Worm (Caenorhabditis elegans) whole organism, late embryonic: ENCODE measurements around the gene C24D10.6.
A peak's percentile ranks its signal among the peaks of the same experiment; 100 is the strongest.
"Not testable (repeated sequence)": the region's sequence is repeated elsewhere in the genome, so short reads cannot be mapped to it uniquely, and the experiment has no call there.

ENCODE experiments used
- K09A11.1 ChIP-seq: sonication (generic microtip); optimal IDR thresholded peaks from 2 replicates; lab custom pipeline; 2017; ENCODE audit warnings: antibody characterized with exemption, mild to moderate bottlenecking, missing genetic modification characterization, missing compliant biosample characterization; ENCODE audit not compliant: insufficient read depth
- T23F11.4 ChIP-seq: fragments of 200-800 bp; sonication (Bioruptor generic); optimal IDR thresholded peaks from 2 replicates; lab custom pipeline; 2018; ENCODE audit warnings: mild to moderate bottlenecking, missing genetic modification characterization, missing compliant biosample characterization
- Y22D7AL.16 ChIP-seq: sonication (generic microtip); optimal IDR thresholded peaks from 2 replicates; lab custom pipeline; 2016; ENCODE audit warnings: missing genetic modification characterization, missing compliant biosample characterization
- ama-1 ChIP-seq: fragments of 150-350 bp; optimal IDR thresholded peaks from 2 replicates; lab custom pipeline; 2014
- ceh-14 ChIP-seq: sonication (generic microtip); optimal IDR thresholded peaks from 2 replicates; lab custom pipeline; 2016; ENCODE audit warnings: missing genotype, missing genetic modification characterization, missing compliant biosample characterization
- ceh-18 ChIP-seq: sonication (generic microtip); optimal IDR thresholded peaks from 2 replicates; lab custom pipeline; 2016; ENCODE audit warnings: missing genetic modification characterization, missing compliant biosample characterization
- ceh-22 ChIP-seq: sonication (generic microtip); optimal IDR thresholded peaks from 2 replicates; lab custom pipeline; 2017; ENCODE audit warnings: missing biosample characterization, missing genetic modification characterization
- ceh-30 ChIP-seq: fragments of 150-350 bp; optimal IDR thresholded peaks from 2 replicates; lab custom pipeline; 2014; ENCODE audit warnings: missing biosample characterization, missing genetic modification characterization
- ceh-34 ChIP-seq: sonication (generic microtip); optimal IDR thresholded peaks from 2 replicates; lab custom pipeline; 2016; ENCODE audit warnings: mild to moderate bottlenecking, missing genetic modification characterization, missing compliant biosample characterization
- ceh-45 ChIP-seq: fragments of 200-800 bp; sonication (Bioruptor generic); IDR thresholded peaks from 2 replicates; pipeline ENCODE4 v1.3.6; 2022; ENCODE audit warnings: missing genetic modification reagents, missing genetic modification characterization, missing compliant biosample characterization
- ceh-6 ChIP-seq: fragments of 200-800 bp; sonication (Bioruptor generic); optimal IDR thresholded peaks from 2 replicates; lab custom pipeline; 2018; ENCODE audit warnings: mild to moderate bottlenecking, missing genetic modification characterization, missing compliant biosample characterization
- ceh-9 ChIP-seq: sonication (generic microtip); optimal IDR thresholded peaks from 2 replicates; lab custom pipeline; 2016; ENCODE audit warnings: mild to moderate bottlenecking, missing genetic modification characterization, inconsistent platforms, missing compliant biosample characterization
- che-1 ChIP-seq: sonication (generic microtip); optimal IDR thresholded peaks from 2 replicates; lab custom pipeline; 2016; ENCODE audit warnings: mild to moderate bottlenecking, missing genetic modification characterization, missing compliant biosample characterization
- dmd-4 ChIP-seq: sonication (generic microtip); optimal IDR thresholded peaks from 2 replicates; lab custom pipeline; 2016; ENCODE audit warnings: borderline replicate concordance, missing genetic modification characterization, missing compliant biosample characterization
- dve-1 ChIP-seq: sonication (generic microtip); optimal IDR thresholded peaks from 2 replicates; lab custom pipeline; 2017; ENCODE audit warnings: antibody characterized with exemption, mild to moderate bottlenecking, missing genetic modification characterization, missing compliant biosample characterization
- elt-2 ChIP-seq: sonication (generic microtip); optimal IDR thresholded peaks from 2 replicates; lab custom pipeline; 2016; ENCODE audit warnings: missing genetic modification reagents, missing genetic modification characterization, missing compliant biosample characterization
- elt-4 ChIP-seq: sonication (generic microtip); optimal IDR thresholded peaks from 2 replicates; lab custom pipeline; 2016; ENCODE audit warnings: missing genetic modification characterization, missing compliant biosample characterization
- fax-1 ChIP-seq: sonication (generic microtip); optimal IDR thresholded peaks from 2 replicates; lab custom pipeline; 2016; ENCODE audit warnings: missing genotype, missing genetic modification characterization, missing compliant biosample characterization
- hlh-15 ChIP-seq: sonication (generic microtip); optimal IDR thresholded peaks from 2 replicates; lab custom pipeline; 2016; ENCODE audit warnings: missing genetic modification characterization, missing compliant biosample characterization
- hlh-6 ChIP-seq: sonication (generic microtip); optimal IDR thresholded peaks from 2 replicates; lab custom pipeline; 2016; ENCODE audit warnings: missing genotype, missing genetic modification characterization, missing compliant biosample characterization
- nfya-1 ChIP-seq: sonication (generic microtip); optimal IDR thresholded peaks from 2 replicates; lab custom pipeline; 2017; ENCODE audit warnings: missing genetic modification characterization, mild to moderate bottlenecking, missing compliant biosample characterization, antibody characterized with exemption, moderate library complexity
- pha-2 ChIP-seq: sonication (generic microtip); optimal IDR thresholded peaks from 2 replicates; lab custom pipeline; 2017; ENCODE audit warnings: mild to moderate bottlenecking, missing genetic modification characterization, missing compliant biosample characterization
- pha-4 ChIP-seq: fragments of 150-350 bp; optimal IDR thresholded peaks from 2 replicates; lab custom pipeline; 2018; ENCODE audit warnings: missing biosample characterization, missing genetic modification reagents, missing genetic modification characterization
- pqm-1 ChIP-seq: sonication (generic microtip); optimal IDR thresholded peaks from 2 replicates; lab custom pipeline; 2016; ENCODE audit warnings: missing genetic modification characterization, missing compliant biosample characterization
- rnt-1 ChIP-seq: sonication (generic microtip); optimal IDR thresholded peaks from 2 replicates; lab custom pipeline; 2016; ENCODE audit warnings: missing genetic modification characterization, missing compliant biosample characterization
- sox-4 ChIP-seq: sonication (generic microtip); optimal IDR thresholded peaks from 2 replicates; lab custom pipeline; 2017; ENCODE audit warnings: mild to moderate bottlenecking, missing genetic modification characterization, inconsistent platforms, missing compliant biosample characterization
- tbx-2 ChIP-seq: sonication (generic microtip); optimal IDR thresholded peaks from 2 replicates; lab custom pipeline; 2016; ENCODE audit warnings: missing genetic modification characterization, missing compliant biosample characterization
- tbx-7 ChIP-seq: sonication (generic microtip); optimal IDR thresholded peaks from 2 replicates; lab custom pipeline; 2016; ENCODE audit warnings: missing genotype, missing genetic modification characterization, missing compliant biosample characterization
- unc-3 ChIP-seq, 2 experiments: fragments of 200-800 bp in 1 of 2; sonication (Bioruptor generic) in 1 of 2; sonication (generic microtip) in 1 of 2; conservative IDR thresholded peaks in 1 of 2; optimal IDR thresholded peaks in 1 of 2; 2 replicates each; pipeline versions ENCODE4 v1.3.6 to Lab custom; 2016 to 2022; ENCODE audit warnings: missing compliant biosample characterization in 2 of 2, missing genetic modification characterization in 2 of 2, missing genetic modification reagents in 1 of 2
- unc-86 ChIP-seq: sonication (generic microtip); optimal IDR thresholded peaks from 2 replicates; lab custom pipeline; 2016; ENCODE audit warnings: missing genetic modification characterization, missing compliant biosample characterization

Gene C24D10.6

DNA sequence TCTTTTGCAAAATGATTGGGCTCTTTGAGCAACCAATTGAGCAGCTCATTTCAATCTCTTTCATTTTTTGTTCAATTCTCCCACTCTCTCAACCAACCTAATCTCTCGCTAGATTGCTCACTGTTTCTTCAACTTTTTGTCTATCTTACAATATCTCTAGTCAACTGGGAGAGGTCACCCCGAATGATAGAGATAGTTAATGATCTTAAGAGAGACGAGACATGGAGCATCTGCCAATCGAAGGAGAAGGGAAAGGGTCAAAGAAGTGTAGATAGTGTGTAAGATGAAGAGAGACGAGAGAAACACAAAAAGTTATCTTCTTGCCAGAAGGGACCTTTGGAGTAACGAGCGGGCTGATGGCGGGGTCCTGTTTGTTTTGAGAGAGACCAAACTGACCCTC lies 9.3 kb upstream of the C24D10.6 start (continued):
- TF ChIP-seq pha-2 (tag; lab: Kevin White, UChicago) (no peak), ceh-22 (tag; lab: Kevin White, UChicago) (peak; percentile 7), fax-1 (no peak)

DNA sequence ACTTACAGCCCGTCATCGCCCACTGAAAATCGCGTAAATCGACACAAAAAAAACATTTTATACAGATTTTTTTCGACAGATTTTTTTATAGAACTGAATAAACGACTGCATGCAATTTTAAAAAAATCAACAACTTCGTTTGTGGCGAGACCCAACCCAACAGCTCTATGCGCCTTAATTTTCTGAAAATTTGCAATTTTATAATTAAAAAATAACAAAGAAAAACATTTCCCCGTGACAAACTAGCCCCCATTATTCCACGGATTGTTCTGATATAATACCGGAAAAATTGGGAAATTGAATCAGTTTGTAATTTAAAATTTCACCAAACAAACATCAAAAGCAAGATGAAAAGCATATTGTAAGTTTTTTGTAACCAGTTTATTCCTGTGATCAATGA lies 6.0 kb upstream of the C24D10.6 start, which contains the start of gene ptp-5.1:
Gene ptp-5.1, plus strand, starts transcription at position 301 of the 400 bp plus-strand sequence.
- TF ChIP-seq tbx-2 (tag; lab: Kevin White, UChicago) (no peak), ceh-45 (GFP tag; lab: Robert Waterston, UW) (no peak), ceh-34 (tag; lab: Kevin White, UChicago) (no peak), pha-4 (tag; lab: Kevin White, UChicago) (no peak), ceh-18 (tag; lab: Kevin White, UChicago) (no peak), ceh-14 (tag; lab: Kevin White, UChicago) (no peak), hlh-15 (tag; lab: Kevin White, UChicago) (no peak)

DNA sequence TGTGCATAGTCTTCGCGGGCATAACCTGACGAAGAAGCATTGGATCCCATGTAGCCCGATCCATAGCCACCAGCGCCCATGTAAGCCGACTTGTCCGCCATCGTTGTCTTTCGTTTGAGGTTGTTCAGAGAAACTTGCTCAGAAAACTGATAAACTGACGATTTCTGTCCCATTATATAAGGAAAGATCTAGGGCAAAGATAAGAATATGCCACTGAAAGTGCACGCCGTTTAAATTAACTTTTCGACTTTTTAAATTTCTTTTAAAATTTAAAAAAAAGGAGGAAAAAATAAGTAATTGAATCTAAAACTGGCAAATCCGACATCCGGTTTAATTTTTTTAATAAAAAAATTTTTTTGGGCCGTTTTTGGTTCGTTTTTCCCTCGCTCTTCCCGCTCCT lies 5.6 kb upstream of the C24D10.6 start, which contains the start of gene nspd-6:
Gene nspd-6, minus strand, starts transcription at position 101 of the 400 bp plus-strand sequence.
- not testable (repeated sequence) for TF ChIP-seq ceh-30, tbx-7, dve-1

DNA sequence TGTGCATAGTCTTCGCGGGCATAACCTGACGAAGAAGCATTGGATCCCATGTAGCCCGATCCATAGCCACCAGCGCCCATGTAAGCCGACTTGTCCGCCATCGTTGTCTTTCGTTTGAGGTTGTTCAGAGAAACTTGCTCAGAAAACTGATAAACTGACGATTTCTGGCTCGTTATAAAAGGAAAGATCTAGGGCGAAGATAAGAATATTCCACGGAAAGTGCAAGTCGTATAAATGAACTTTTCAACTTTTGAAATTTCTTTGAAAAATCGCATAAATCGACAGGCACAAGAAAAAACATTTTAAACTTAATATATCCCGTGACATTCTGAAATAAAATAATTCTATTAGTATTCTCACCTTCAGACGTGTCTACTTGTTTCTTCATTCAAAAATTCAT lies 2.9 kb upstream of the C24D10.6 start, which contains the start of the genes nspd-3 and C24D10.2:
Gene nspd-3, minus strand, starts transcription at position 101 of the 400 bp plus-strand sequence.
Gene C24D10.2, plus strand, starts transcription at position 399 of the 400 bp plus-strand sequence.
- TF ChIP-seq sox-4, Y22D7AL.16, tbx-2 (tag; lab: Kevin White, UChicago): not testable (repeated sequence)

DNA sequence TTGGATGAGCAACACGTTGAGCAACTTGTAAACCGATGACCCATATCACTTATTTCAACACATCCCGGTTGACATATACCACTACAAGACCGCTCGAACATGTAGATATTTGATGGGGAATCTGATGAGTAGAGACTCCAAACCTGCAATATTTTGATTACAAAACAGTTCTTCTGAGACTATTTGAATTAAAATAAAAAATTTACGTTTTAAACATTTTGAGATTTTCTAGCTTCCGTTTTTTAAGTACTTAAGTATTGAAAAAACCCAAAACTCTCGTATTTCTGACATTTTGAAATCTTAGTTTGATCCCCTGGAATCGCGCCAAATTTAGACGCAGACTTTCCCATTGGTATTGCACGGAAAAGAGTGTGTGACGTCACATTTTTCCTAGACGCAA lies 2.8 kb downstream of the C24D10.6 start, which contains the start of gene C24D10.49:
Gene C24D10.49, minus strand, starts transcription at position 101 of the 400 bp plus-strand sequence.
- no peak for TF ChIP-seq che-1 (tag; lab: Kevin White, UChicago)
- TF ChIP-seq hlh-6, result no peak

DNA sequence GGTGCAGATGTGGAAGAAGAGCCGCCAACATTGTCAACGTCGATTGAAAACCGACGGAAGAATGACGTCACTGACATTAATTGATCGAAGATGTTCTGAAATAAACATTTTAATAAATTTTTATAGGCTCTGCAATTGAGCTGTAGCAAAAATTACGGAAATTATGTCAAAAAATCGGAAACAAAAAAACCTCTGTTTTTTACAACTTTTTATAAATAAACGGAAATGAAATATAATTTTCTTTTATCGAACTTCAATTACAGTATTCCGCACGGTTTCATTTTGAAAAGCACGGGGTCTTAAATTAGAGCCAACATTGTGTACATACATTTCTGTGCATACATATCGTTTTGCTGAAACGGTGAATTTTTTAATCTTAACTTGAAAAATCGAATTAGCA lies 7.7 kb downstream of the C24D10.6 start, which contains the start of gene soc-2:
Gene soc-2, minus strand, starts transcription at position 101 of the 400 bp plus-strand sequence.
- no peak for TF ChIP-seq T23F11.4
- no peak for TF ChIP-seq Y22D7AL.16 (tag; lab: Kevin White, UChicago)
- TF ChIP-seq tbx-2 (tag; lab: Kevin White, UChicago), result no peak
- TF ChIP-seq pqm-1 (tag; lab: Kevin White, UChicago), result no peak
- no peak for TF ChIP-seq elt-2 (tag; lab: Kevin White, UChicago)
- no peak for TF ChIP-seq nfya-1
- TF ChIP-seq K09A11.1 (tag; lab: Kevin White, UChicago), result no peak
- TF ChIP-seq ceh-9 (tag; lab: Kevin White, UChicago), result no peak
- no peak for TF ChIP-seq elt-4
- TF ChIP-seq ama-1 (lab: Kevin White, UChicago), result no peak
- no peak for TF ChIP-seq ceh-30
- TF ChIP-seq rnt-1 (tag; lab: Kevin White, UChicago), result no peak
- no peak for TF ChIP-seq dve-1
- TF ChIP-seq unc-3 (GFP tag; conservative IDR thresholded peaks at IDR 0.05; lab: Robert Waterston, UW), result no peak
- TF ChIP-seq unc-3 (tag; optimal IDR thresholded peaks at IDR 0.05; lab: Kevin White, UChicago), result no peak
- no peak for TF ChIP-seq dmd-4 (tag; lab: Kevin White, UChicago)
- no peak for TF ChIP-seq ceh-6 (GFP tag; lab: Kevin White, UChicago)
- TF ChIP-seq unc-86 (tag; lab: Kevin White, UChicago), result no peak
- no peak for TF ChIP-seq hlh-6
